Worm (Caenorhabditis elegans): ENCODE results near the gene nlp-59.

The nlp-59 gene

DNA sequence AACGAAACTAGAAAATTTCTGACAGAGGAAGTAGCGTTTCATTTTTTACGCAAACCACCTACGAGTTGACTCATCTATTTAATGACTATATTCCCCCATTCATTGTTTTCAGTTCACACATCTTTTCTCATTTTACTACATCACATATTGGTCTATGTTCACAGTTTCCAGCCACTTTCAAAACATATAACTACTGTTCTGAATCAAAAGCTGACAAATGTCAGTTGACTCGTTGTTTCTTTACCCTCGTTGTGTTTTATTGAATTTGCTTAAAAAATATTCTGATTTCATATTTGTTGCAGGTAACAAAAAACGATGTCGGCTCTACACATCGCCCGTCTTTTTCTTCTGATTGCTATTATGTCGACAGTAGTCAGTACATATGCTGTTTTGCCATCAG lies at the start of gene nlp-59:
nlp-59 (plus strand) TSS at position 301 of the 400 bp plus-strand sequence.
- TF ChIP-seq him-1 (tag; optimal IDR thresholded peaks at IDR 0.05) (no peak), W03F9.2 (tag; optimal IDR thresholded peaks at IDR 0.05) (no peak), dao-5 (tag; optimal IDR thresholded peaks at IDR 0.05) (no peak)

DNA sequence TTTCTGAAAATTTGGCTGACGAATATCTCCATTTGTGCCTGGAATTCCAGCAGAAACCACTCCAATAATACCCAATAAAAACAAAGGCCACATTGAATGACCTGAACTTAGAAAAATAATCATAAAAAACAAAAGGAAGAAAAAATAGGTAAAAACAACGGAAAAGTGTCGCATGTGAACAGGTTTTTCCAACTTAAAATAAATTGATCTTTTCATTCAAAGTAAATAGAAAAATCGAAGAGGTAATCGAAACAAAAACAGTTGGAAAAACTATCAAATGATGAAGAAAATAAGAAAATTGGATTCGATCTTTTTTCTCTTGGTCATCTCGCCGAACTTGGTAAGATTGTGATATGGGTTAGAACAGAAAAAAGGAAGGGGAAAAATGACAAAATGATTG lies 49.7 kb upstream of the nlp-59 start, which contains the start of gene zmp-4:
zmp-4 (minus strand) TSS at position 101 of the 400 bp plus-strand sequence.
- no peak for TF ChIP-seq dao-5 (tag; optimal IDR thresholded peaks at IDR 0.05)

DNA sequence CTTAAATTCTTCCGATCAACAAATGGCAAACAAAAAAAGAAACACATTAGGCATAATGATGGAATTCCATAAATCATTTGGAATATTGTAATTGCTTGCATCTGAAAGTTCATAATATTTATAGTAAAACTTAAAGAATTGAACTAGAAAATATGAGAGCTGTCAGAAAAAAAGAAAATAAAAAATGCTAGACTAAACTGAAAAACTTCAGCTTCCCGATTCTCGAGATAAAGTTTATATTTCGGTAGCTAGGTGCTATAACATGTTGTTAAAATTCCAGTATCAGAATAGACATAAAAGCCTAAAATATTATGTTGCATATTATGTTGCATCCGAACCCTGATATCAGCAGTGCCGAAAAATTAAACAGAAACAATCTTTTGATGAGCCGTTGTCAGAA lies 47.1 kb upstream of the nlp-59 start, which contains the start of gene srg-54:
srg-54 (minus strand) TSS at position 101 of the 400 bp plus-strand sequence.
- TF ChIP-seq W03F9.2 (tag; optimal IDR thresholded peaks at IDR 0.05) (no peak), dao-5 (tag; optimal IDR thresholded peaks at IDR 0.05) (no peak), him-1 (tag; optimal IDR thresholded peaks at IDR 0.05) (no peak)

DNA sequence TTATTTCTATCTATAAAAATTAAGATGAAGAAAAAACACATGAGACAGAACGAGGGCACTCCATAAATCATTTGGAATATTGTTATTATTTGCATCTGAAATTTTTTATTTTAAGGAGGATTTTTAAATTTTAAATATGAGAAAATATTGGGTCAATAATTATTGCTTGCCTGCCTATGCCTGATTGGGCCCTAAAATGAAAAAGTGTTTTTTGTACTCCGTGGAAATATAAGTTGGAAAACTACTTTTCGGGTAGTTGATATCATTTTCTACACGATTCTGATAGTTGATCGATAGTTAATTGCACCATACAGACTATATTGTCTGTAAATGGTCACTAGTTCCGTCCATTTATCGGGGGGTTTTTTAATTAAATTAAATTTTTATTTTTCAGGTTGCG lies 43.0 kb upstream of the nlp-59 start, which contains the start of gene srg-55:
srg-55 (minus strand) TSS at position 101 of the 400 bp plus-strand sequence.
- TF ChIP-seq him-1 (tag; optimal IDR thresholded peaks at IDR 0.05) (no peak), dao-5 (tag; optimal IDR thresholded peaks at IDR 0.05) (no peak), W03F9.2 (tag; optimal IDR thresholded peaks at IDR 0.05) (no peak)

DNA sequence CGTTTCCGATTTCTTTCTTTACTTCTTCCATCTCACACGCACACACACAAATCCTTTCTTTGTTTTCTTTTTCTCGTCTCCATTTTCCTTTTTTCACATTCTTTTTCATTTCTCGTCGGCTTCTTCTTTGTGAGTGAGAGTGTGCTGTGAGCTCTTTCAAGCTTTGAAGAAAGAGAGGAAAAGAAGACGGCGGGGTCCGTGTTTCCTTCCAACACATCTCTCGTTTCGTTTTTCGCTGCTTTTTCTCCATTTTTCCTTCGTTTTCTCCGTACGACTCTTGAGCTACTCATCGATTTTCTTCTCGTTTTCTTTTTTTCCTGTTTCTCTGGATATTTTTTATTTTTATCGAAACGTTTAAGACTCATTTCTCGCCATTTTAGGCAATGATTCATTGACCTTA lies 41.1 kb upstream of the nlp-59 start:
- TF ChIP-seq him-1 (tag; optimal IDR thresholded peaks at IDR 0.05) (peak; percentile 69), dao-5 (tag; optimal IDR thresholded peaks at IDR 0.05) (no peak)

DNA sequence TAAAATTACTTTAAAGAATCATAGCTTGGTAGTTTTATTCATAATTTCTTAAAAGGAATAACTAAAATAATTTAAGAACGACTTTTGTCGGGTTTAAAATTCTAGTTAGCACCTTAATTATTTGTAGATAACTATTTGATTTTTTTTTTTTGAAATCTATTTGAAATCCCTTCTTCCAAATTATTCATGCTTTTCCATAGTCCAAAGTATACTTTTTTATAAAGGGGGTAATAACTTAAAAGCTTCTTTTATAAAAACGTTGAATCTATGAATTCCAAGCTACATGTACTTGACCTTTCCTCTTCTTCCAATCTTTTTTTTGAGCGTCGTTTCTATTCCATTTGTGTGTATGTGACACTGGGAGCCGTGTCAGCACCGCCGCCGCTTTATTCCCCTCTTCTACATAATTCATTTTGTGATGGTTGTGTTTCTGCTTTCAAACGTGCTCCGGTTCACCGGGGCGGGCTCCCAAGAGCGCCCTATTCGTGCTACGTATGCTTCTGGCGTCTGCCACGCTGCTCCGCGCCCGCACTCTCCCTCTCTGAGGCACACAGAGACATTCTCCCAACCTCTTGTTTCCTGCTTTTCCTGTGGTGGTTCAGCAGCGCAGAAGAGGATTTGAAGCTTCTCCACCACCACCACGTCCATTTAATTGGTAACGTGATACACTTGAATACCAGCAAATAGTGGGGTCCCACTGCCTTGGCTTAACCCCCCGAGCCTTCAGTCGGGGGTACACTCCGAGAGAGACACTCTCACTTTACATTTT lies 37.6 kb upstream of the nlp-59 start:
- no peak for TF ChIP-seq him-1 (tag; optimal IDR thresholded peaks at IDR 0.05)
- TF ChIP-seq W03F9.2 (tag; optimal IDR thresholded peaks at IDR 0.05): no peak
- TF ChIP-seq dao-5 (tag; optimal IDR thresholded peaks at IDR 0.05): no peak

DNA sequence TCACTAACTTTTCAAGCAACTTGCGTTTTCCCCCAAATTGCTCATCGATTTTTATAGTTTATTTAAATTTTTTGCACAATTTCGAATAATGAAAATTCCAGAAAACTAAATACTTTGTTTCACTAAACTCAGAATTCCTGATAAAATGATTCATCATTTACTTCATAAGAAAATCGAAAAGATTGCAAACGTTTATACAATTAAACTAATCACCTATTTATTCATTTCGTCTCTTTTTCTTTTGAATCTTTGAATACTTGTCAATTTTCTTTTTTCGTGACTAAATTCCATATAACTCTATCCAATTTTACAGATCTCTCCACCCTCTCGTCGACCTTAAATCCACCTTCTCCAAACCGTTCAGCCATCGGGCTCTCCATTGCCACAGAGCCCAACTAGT lies 34.6 kb upstream of the nlp-59 start, which contains the start of gene C30G7.2:
C30G7.2 (plus strand) TSS at position 301 of the 400 bp plus-strand sequence.
- TF ChIP-seq dao-5 (tag; optimal IDR thresholded peaks at IDR 0.05) (no peak), W03F9.2 (tag; optimal IDR thresholded peaks at IDR 0.05) (no peak), him-1 (tag; optimal IDR thresholded peaks at IDR 0.05) (no peak)

DNA sequence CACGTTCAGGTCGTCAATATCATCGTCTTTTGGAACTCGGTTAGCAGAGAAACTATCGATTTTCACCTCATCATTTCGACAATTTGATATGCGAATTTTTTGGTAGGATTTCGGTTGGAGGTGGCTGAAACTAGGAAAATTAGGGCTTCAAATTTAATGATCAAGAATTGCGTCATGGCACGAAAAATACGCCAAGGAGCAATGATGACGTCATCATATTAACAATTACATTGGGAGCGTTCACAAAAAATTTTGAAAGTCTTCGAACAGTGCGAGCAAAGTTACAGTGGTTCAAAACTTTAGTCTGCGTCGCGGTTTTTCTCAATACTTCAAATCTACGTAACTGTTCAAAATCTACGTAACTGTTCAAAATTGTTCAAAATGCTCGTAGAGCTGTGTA lies 28.3 kb upstream of the nlp-59 start:
- TF ChIP-seq W03F9.2 (tag; optimal IDR thresholded peaks at IDR 0.05) (no peak), him-1 (tag; optimal IDR thresholded peaks at IDR 0.05) (no peak), dao-5 (tag; optimal IDR thresholded peaks at IDR 0.05) (no peak)

DNA sequence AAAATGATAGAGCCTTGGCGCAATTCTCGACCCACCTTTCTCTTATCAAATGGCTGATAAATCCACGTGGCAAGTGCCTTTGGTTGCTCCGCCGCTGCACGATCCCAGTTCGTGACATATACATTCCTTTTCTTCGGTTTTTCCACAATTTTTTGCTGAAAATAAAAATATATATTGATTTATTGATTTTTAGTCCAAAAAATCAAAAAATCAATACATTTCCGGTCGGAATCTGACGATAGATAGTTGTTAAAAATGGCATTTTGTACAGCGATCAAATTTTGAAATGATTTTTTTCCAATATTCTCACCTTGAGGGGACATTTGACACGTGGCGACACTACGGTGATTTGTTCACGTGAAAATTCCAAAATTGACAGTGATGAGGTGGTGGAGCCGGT lies 27.5 kb upstream of the nlp-59 start:
- TF ChIP-seq dao-5 (tag; optimal IDR thresholded peaks at IDR 0.05) (no peak), W03F9.2 (tag; optimal IDR thresholded peaks at IDR 0.05) (no peak), him-1 (tag; optimal IDR thresholded peaks at IDR 0.05) (no peak)

DNA sequence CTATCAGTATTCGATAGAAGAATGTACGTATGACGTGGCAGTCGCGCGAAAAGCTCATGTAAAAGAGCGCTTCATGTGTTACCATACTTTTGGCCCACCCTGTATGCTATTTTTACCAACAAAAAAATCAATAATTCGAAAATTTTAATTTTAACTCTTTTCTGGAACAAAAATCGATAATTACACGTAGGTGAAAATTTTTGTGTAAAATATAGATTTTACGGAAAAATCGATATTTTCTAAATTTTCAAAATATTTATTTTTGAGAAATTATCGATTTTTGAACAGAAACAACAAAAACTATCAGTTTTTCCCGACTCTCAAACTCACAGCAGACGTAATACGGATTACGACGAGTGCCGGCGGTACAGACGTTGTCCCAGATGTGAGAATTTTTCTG lies 26.1 kb upstream of the nlp-59 start:
- TF ChIP-seq him-1 (tag; optimal IDR thresholded peaks at IDR 0.05) (no peak), dao-5 (tag; optimal IDR thresholded peaks at IDR 0.05) (no peak), W03F9.2 (tag; optimal IDR thresholded peaks at IDR 0.05) (no peak)

DNA sequence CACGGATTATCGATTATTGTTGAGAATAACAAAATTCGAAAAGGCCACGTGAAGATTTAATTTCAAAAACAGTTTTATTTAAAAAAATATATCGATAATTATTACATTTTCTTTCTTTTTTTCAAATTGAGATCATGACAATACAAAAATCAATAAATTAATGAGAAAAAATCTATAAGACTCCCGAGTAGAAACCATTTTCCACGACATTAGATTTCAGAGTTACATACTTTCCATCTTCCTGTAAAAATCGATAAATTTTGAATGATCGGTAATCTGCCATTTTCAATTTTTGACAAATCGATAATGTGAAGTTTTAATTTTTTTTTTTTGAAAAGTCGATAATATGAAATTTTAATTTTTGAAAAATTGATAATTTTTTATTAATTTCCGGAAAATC lies 25.5 kb upstream of the nlp-59 start, which contains the start of gene C30G7.3:
C30G7.3 (minus strand) TSS at position 8 of the 400 bp plus-strand sequence.
- TF ChIP-seq W03F9.2 (tag; optimal IDR thresholded peaks at IDR 0.05) (no peak), him-1 (tag; optimal IDR thresholded peaks at IDR 0.05) (no peak), dao-5 (tag; optimal IDR thresholded peaks at IDR 0.05) (no peak)

DNA sequence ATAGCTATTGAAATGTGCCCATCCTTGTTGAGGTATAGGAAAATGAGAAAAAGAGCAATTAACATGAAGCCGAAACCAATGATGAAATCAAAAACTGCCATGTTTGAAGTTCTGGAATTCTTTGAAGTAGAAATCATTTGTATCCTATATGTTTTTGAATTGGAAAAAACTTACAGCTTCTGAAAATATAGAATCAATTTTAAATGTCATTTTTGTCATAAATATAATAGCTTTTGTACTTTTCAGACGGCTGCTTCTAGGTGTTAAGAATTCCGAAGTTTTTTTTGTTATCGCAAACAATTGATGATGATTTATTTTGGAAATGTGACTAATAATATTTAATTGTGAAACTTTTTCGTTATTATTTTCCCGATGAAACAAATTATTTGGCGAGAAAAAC lies 24.2 kb upstream of the nlp-59 start, which contains the start of gene C30G7.4:
C30G7.4 (minus strand) TSS at position 101 of the 400 bp plus-strand sequence.
- TF ChIP-seq W03F9.2 (tag; optimal IDR thresholded peaks at IDR 0.05) (no peak), him-1 (tag; optimal IDR thresholded peaks at IDR 0.05) (no peak), dao-5 (tag; optimal IDR thresholded peaks at IDR 0.05) (no peak)

DNA sequence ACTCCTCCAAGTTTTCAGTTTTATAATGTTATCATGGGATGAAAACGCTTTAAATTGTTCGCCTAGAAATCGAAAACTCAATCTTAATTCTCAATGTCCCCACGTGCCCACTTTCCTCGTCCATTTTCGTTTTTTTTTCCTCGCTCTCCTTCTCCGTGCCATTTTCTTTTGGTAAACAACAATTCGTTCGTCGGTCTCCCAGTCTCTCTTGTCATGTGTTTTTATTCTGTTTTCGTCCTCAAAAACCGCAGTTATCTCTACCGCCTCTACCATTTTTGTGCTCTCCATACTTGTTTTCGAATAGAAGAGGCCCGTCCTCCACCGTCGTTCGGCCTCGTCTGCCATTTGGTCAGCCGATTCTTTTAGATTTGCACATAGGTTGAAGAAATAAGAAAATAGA lies 22.7 kb upstream of the nlp-59 start:
- no peak for TF ChIP-seq W03F9.2 (tag; optimal IDR thresholded peaks at IDR 0.05)
- no peak for TF ChIP-seq dao-5 (tag; optimal IDR thresholded peaks at IDR 0.05)
- TF ChIP-seq him-1 (tag; optimal IDR thresholded peaks at IDR 0.05): no peak

DNA sequence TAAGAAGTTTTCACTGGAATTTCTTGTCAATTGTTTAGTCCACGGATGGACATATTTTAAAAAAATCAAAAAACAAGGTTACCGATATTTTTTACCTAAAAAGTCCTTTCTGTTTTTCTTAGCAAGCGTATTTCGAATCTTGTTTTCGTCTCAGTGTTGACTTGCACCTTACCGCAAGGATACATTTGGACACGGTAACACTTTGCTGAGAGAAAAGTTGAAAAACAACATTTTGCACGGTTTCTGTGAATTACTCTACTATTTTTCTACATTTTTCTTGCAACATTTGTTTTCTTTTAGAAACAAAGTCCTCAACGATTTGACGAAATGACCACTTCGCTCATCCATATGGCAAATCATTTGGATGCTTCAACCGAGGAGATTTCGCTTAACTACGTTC lies 21.8 kb upstream of the nlp-59 start, which contains the start of gene hil-1:
hil-1 (plus strand) TSS at position 301 of the 400 bp plus-strand sequence.
- TF ChIP-seq him-1 (tag; optimal IDR thresholded peaks at IDR 0.05) (no peak), W03F9.2 (tag; optimal IDR thresholded peaks at IDR 0.05) (no peak), dao-5 (tag; optimal IDR thresholded peaks at IDR 0.05) (no peak)
